Fruit fly (Drosophila melanogaster): ENCODE measurements around the gene CG6788.

dm6 chrX:17878632-17879033, 9.3 kb upstream of the CG6788 start:
- TF ChIP-seq CG8301 (tag; optimal IDR thresholded peaks at IDR 0.05) = no peak
- TF ChIP-seq Ets98B (GFP tag; IDR thresholded peaks at IDR 0.05) = peak; percentile 73
- peak; percentile 80 for TF ChIP-seq CG4496 (GFP tag; IDR thresholded peaks at IDR 0.05)

Measured in whole organism, pupa.